Fruit fly (Drosophila melanogaster) whole organism, embryonic: Measurements from ENCODE around the gene Dcps.

Source experiments
- CG14050 ChIP-seq: fragments of 200-800 bp; sonication (Bioruptor generic); IDR thresholded peaks from 3 replicates; pipeline ENCODE4 v1.3.6; 2022; ENCODE audit warnings: missing biosample characterization, missing genetic modification characterization
- CG1647 ChIP-seq: fragments of 200-800 bp; sonication (Bioruptor generic); optimal IDR thresholded peaks from 3 replicates; lab custom pipeline; 2016; ENCODE audit warnings: missing biosample characterization, missing genetic modification characterization
- CG17385 ChIP-seq: fragments of 200-800 bp; sonication (Bioruptor generic); optimal IDR thresholded peaks from 3 replicates; lab custom pipeline; 2018; ENCODE audit warnings: missing biosample characterization, mild to moderate bottlenecking, missing genetic modification characterization
- CG3407 ChIP-seq: fragments of 200-800 bp; sonication (Bioruptor generic); optimal IDR thresholded peaks from 2 replicates; lab custom pipeline; 2018; ENCODE audit warnings: missing biosample characterization, mild to moderate bottlenecking, missing genetic modification characterization
- CG3726 ChIP-seq: fragments of 200-800 bp; sonication (Bioruptor generic); IDR thresholded peaks from 3 replicates; pipeline ENCODE4, ENCODE4 v1.3.6; 2022; ENCODE audit warnings: missing biosample characterization, missing genetic modification characterization
- CG4282 ChIP-seq: fragments of 200-800 bp; sonication (Bioruptor generic); optimal IDR thresholded peaks from 2 replicates; lab custom pipeline; 2016; ENCODE audit warnings: missing biosample characterization, missing genetic modification characterization
- CG4328 ChIP-seq: fragments of 200-800 bp; sonication (Bioruptor generic); optimal IDR thresholded peaks from 3 replicates; lab custom pipeline; 2017; ENCODE audit warnings: missing biosample characterization, missing genetic modification reagents, missing genetic modification characterization
- Rfx ChIP-seq: fragments of 200-800 bp; sonication (Bioruptor generic); IDR thresholded peaks from 2 replicates; pipeline ENCODE4 v1.3.6; 2022; ENCODE audit warnings: missing biosample characterization, missing genetic modification characterization
- gt ChIP-seq: fragments of 200-800 bp; sonication (Bioruptor generic); IDR thresholded peaks from 2 replicates; pipeline ENCODE4 v1.3.6; 2022; ENCODE audit warnings: missing biosample characterization, missing genetic modification characterization
- lilli ChIP-seq: fragments of 200-800 bp; sonication (Bioruptor generic); optimal IDR thresholded peaks from 3 replicates; lab custom pipeline; 2016; ENCODE audit warnings: missing biosample characterization, missing genetic modification characterization
- ranshi ChIP-seq: fragments of 200-800 bp; sonication (Bioruptor generic); IDR thresholded peaks from 2 replicates; pipeline ENCODE4 v1.3.6; 2022; ENCODE audit warnings: missing biosample characterization, missing genetic modification characterization
- z ChIP-seq: fragments of 200-800 bp; sonication (Bioruptor generic); IDR thresholded peaks from 3 replicates; pipeline ENCODE4 v1.3.6; 2022; ENCODE audit warnings: missing biosample characterization, missing genetic modification characterization

dm6 chr3R:5754594-5754993, at the start of gene Dcps:
- TF ChIP-seq gt (no peak), z (GFP tag; lab: Robert Waterston, UW) (no peak), CG14050 (GFP tag; lab: Robert Waterston, UW) (no peak), Rfx (no peak), CG4328 (no peak), CG17385 (GFP tag; lab: Kevin White, UChicago) (no peak), ranshi (GFP tag; lab: Robert Waterston, UW) (no peak), CG1647 (GFP tag; lab: Kevin White, UChicago) (no peak), lilli (GFP tag; lab: Kevin White, UChicago) (no peak), CG4282 (GFP tag; lab: Kevin White, UChicago) (no peak), CG3407 (GFP tag; lab: Kevin White, UChicago) (no peak), CG3726 (GFP tag; lab: Robert Waterston, UW) (no peak)
